Worm (Caenorhabditis elegans) whole organism, L3 larva: ENCODE measurements around the gene ZK666.12.

Experiments
- R02D3.7 ChIP-seq: fragments of 150-350 bp; optimal IDR thresholded peaks from 2 replicates; lab custom pipeline; 2014; ENCODE audit warnings: missing biosample characterization, missing genetic modification characterization
- aly-2 ChIP-seq: fragments of 150-350 bp; optimal IDR thresholded peaks from 2 replicates; lab custom pipeline; 2014; ENCODE audit warnings: missing biosample characterization, missing genetic modification characterization
- ama-1 ChIP-seq: fragments of 150-350 bp; optimal IDR thresholded peaks from 2 replicates; lab custom pipeline; 2018
- ceh-16 ChIP-seq: sonication (generic microtip); optimal IDR thresholded peaks from 2 replicates; lab custom pipeline; 2017; ENCODE audit warnings: missing biosample characterization, missing genetic modification characterization
- ceh-28 ChIP-seq: fragments of 150-350 bp; optimal IDR thresholded peaks from 2 replicates; lab custom pipeline; 2014; ENCODE audit warnings: missing biosample characterization, missing genetic modification reagents, missing genetic modification characterization
- ceh-82 ChIP-seq: fragments of 150-350 bp; optimal IDR thresholded peaks from 2 replicates; lab custom pipeline; 2014; ENCODE audit warnings: missing biosample characterization, missing genetic modification characterization
- ceh-9 ChIP-seq: sonication (generic microtip); optimal IDR thresholded peaks from 2 replicates; lab custom pipeline; 2018; ENCODE audit warnings: missing biosample characterization, missing genetic modification characterization
- daf-12 ChIP-seq: fragments of 150-350 bp; optimal IDR thresholded peaks from 2 replicates; lab custom pipeline; 2014; ENCODE audit warnings: missing biosample characterization, missing genetic modification reagents, missing genetic modification characterization
- egl-27 ChIP-seq: sonication (generic microtip); optimal IDR thresholded peaks from 4 replicates; lab custom pipeline; 2017; ENCODE audit warnings: missing biosample characterization, missing genetic modification reagents, missing genetic modification characterization
- egl-5 ChIP-seq: fragments of 150-350 bp; optimal IDR thresholded peaks from 2 replicates; lab custom pipeline; 2017; ENCODE audit warnings: missing biosample characterization, missing genetic modification reagents, missing genetic modification characterization, inconsistent platforms
- elt-1 ChIP-seq: fragments of 150-350 bp; optimal IDR thresholded peaks from 2 replicates; lab custom pipeline; 2014; ENCODE audit warnings: missing biosample characterization, missing genetic modification characterization
- elt-2 ChIP-seq: sonication (generic microtip); optimal IDR thresholded peaks from 2 replicates; lab custom pipeline; 2016; ENCODE audit warnings: missing genetic modification reagents, mild to moderate bottlenecking, missing genetic modification characterization, missing compliant biosample characterization
- elt-3 ChIP-seq, 3 experiments: fragments of 150-350 bp in 1 of 3; sonication (generic microtip) in 2 of 3; optimal IDR thresholded peaks; 2 replicates in 2 of 3; 4 replicates in 1 of 3; lab custom pipeline; 2014 to 2017; ENCODE audit warnings: missing biosample characterization in 3 of 3, missing genetic modification characterization in 3 of 3
- eor-1 ChIP-seq, 2 experiments: fragments of 150-350 bp; optimal IDR thresholded peaks; 2 replicates each; lab custom pipeline; 2014 to 2018; ENCODE audit warnings: missing biosample characterization in 2 of 2, missing genetic modification characterization in 2 of 2
- fkh-10 ChIP-seq: sonication (generic microtip); optimal IDR thresholded peaks from 2 replicates; lab custom pipeline; 2017; ENCODE audit warnings: missing biosample characterization, missing genetic modification reagents, missing genetic modification characterization
- fkh-2 ChIP-seq: fragments of 150-350 bp; optimal IDR thresholded peaks from 2 replicates; lab custom pipeline; 2014; ENCODE audit warnings: missing biosample characterization, missing genetic modification reagents, missing genetic modification characterization
- fos-1 ChIP-seq: fragments of 150-350 bp; optimal IDR thresholded peaks from 2 replicates; lab custom pipeline; 2014; ENCODE audit warnings: missing biosample characterization, missing genetic modification characterization
- hmg-11 ChIP-seq: sonication (generic microtip); optimal IDR thresholded peaks from 2 replicates; lab custom pipeline; 2016; ENCODE audit warnings: missing genetic modification characterization, missing compliant biosample characterization
- jun-1 ChIP-seq: fragments of 150-350 bp; optimal IDR thresholded peaks from 2 replicates; lab custom pipeline; 2014; ENCODE audit warnings: missing biosample characterization, missing genetic modification reagents, missing genetic modification characterization
- lin-15B ChIP-seq: fragments of 150-350 bp; optimal IDR thresholded peaks from 2 replicates; lab custom pipeline; 2014; ENCODE audit warnings: missing biosample characterization, missing genetic modification characterization
- lin-39 ChIP-seq: fragments of 150-350 bp; optimal IDR thresholded peaks from 2 replicates; lab custom pipeline; 2018; ENCODE audit warnings: missing biosample characterization, missing genetic modification reagents, missing genetic modification characterization
- lsy-12 ChIP-seq: sonication (generic microtip); optimal IDR thresholded peaks from 2 replicates; lab custom pipeline; 2016; ENCODE audit warnings: mild to moderate bottlenecking, missing genetic modification characterization, missing compliant biosample characterization
- mdl-1 ChIP-seq: fragments of 150-350 bp; optimal IDR thresholded peaks from 2 replicates; lab custom pipeline; 2014; ENCODE audit warnings: missing biosample characterization, missing genetic modification characterization
- nfya-1 ChIP-seq: sonication (generic microtip); optimal IDR thresholded peaks from 2 replicates; lab custom pipeline; 2017; ENCODE audit warnings: missing genetic modification characterization, mild to moderate bottlenecking, missing compliant biosample characterization, antibody characterized with exemption, moderate library complexity; ENCODE audit not compliant: insufficient read depth
- nhr-11 ChIP-seq: fragments of 150-350 bp; optimal IDR thresholded peaks from 2 replicates; lab custom pipeline; 2014; ENCODE audit warnings: missing biosample characterization, missing genetic modification characterization
- nhr-23 ChIP-seq: fragments of 150-350 bp; optimal IDR thresholded peaks from 2 replicates; lab custom pipeline; 2014; ENCODE audit warnings: missing biosample characterization, missing genetic modification reagents, missing genetic modification characterization
- nhr-237 ChIP-seq: fragments of 150-350 bp; optimal IDR thresholded peaks from 2 replicates; lab custom pipeline; 2014; ENCODE audit warnings: missing biosample characterization, missing genetic modification characterization
- nhr-25 ChIP-seq: sonication (generic microtip); optimal IDR thresholded peaks from 2 replicates; lab custom pipeline; 2017; ENCODE audit warnings: missing biosample characterization, missing genetic modification characterization
- nhr-43 ChIP-seq: sonication (generic microtip); optimal IDR thresholded peaks from 2 replicates; lab custom pipeline; 2016; ENCODE audit warnings: mild to moderate bottlenecking, missing genetic modification characterization, missing compliant biosample characterization; ENCODE audit not compliant: poor library complexity, severe bottlenecking
- nhr-67 ChIP-seq: fragments of 150-350 bp; optimal IDR thresholded peaks from 2 replicates; lab custom pipeline; 2014; ENCODE audit warnings: missing biosample characterization, missing genetic modification characterization
- nhr-77 ChIP-seq: fragments of 150-350 bp; optimal IDR thresholded peaks from 2 replicates; lab custom pipeline; 2014; ENCODE audit warnings: missing biosample characterization, missing genetic modification characterization
- pha-4 ChIP-seq: fragments of 150-350 bp; optimal IDR thresholded peaks from 2 replicates; lab custom pipeline; 2014; ENCODE audit warnings: missing biosample characterization, missing genetic modification reagents, missing genetic modification characterization
- pqm-1 ChIP-seq: fragments of 150-350 bp; optimal IDR thresholded peaks from 2 replicates; lab custom pipeline; 2017; ENCODE audit warnings: missing biosample characterization, missing genetic modification characterization, inconsistent platforms
- sea-2 ChIP-seq: fragments of 150-350 bp; sonication (generic microtip); optimal IDR thresholded peaks from 4 replicates; lab custom pipeline; 2014; ENCODE audit warnings: missing biosample characterization, missing genetic modification reagents, missing genetic modification characterization
- skn-1 ChIP-seq: fragments of 150-350 bp; optimal IDR thresholded peaks from 2 replicates; lab custom pipeline; 2014; ENCODE audit warnings: missing biosample characterization, missing genetic modification characterization
- snpc-4 ChIP-seq: fragments of 150-350 bp; optimal IDR thresholded peaks from 2 replicates; lab custom pipeline; 2014; ENCODE audit warnings: missing biosample characterization, missing genetic modification characterization
- tbx-2 ChIP-seq: sonication (generic microtip); optimal IDR thresholded peaks from 2 replicates; lab custom pipeline; 2016; ENCODE audit warnings: mild to moderate bottlenecking, missing genetic modification characterization, missing compliant biosample characterization
- unc-39 ChIP-seq: sonication (generic microtip); optimal IDR thresholded peaks from 4 replicates; lab custom pipeline; 2017; ENCODE audit warnings: missing biosample characterization, missing genetic modification characterization
- unc-62 ChIP-seq: fragments of 150-350 bp; sonication (generic microtip); optimal IDR thresholded peaks from 4 replicates; lab custom pipeline; 2014; ENCODE audit warnings: missing biosample characterization, missing genetic modification reagents, missing genetic modification characterization
- zag-1 ChIP-seq: fragments of 150-350 bp; optimal IDR thresholded peaks from 2 replicates; lab custom pipeline; 2014; ENCODE audit warnings: missing biosample characterization, missing genetic modification characterization
- ztf-11 ChIP-seq: fragments of 150-350 bp; optimal IDR thresholded peaks from 2 replicates; lab custom pipeline; 2014; ENCODE audit warnings: missing biosample characterization, missing genetic modification characterization

ZK666.12 gene

DNA sequence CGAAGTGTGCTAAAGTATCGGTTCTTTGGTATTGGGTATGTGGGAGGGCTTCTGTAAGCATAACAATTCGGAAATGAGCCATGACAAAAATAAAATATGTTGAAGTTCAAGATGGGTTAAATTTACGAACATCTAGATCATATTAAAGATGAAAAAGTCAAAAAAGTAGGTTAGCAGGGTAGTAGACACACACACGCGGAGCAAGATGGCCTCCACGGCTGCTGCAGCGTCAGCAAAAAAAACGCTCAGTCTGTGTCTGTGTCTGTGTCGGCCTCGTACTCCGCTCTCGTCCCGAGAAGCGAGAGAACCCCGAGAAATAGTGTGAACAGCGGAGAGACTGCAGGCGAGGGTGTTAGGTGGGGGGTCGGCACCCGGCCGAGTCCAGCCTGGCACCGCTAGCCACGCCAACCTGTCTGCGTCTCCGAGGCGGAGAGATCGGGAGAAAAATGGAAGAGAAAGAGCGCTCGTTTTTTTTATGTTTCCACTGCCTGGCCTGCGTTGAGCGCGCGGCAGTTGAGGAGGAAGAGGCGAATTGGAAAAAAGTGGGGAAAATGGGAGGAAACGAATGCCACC lies 6.6 kb downstream of the ZK666.12 start, which contains the start of gene myrf-1:
Gene myrf-1, minus strand, starts transcription at position 51 of the 573 bp plus-strand sequence.
- TF ChIP-seq zag-1 (tag; lab: Kevin White, UChicago) (peak; percentile 57), unc-62 (GFP tag; lab: Kevin White, UChicago) (peak; percentile 83), egl-27 (no peak), nhr-43 (peak; percentile 74), nhr-237 (tag; lab: Kevin White, UChicago) (no peak), lsy-12 (tag; lab: Kevin White, UChicago) (peak; percentile 92), nhr-23 (tag; lab: Kevin White, UChicago) (peak; percentile 91), unc-39 (no peak), nhr-67 (tag; lab: Kevin White, UChicago) (peak; percentile 3), pha-4 (peak; percentile 92), aly-2 (tag; lab: Kevin White, UChicago) (no peak), snpc-4 (peak; percentile 33), nfya-1 (tag; lab: Kevin White, UChicago) (peak; percentile 90), eor-1 (tag; optimal IDR thresholded peaks at IDR 0.05; lab: Kevin White, UChicago) (no peak), sea-2 (peak; percentile 39), ceh-82 (tag; lab: Kevin White, UChicago) (peak; percentile 43), ceh-9 (tag; lab: Kevin White, UChicago) (no peak), elt-3 (tag; optimal IDR thresholded peaks at IDR 0.05; lab: Kevin White, UChicago) (peak in 2 of 3 experiments; percentile 18 to 35), lin-15B (peak; percentile 64), ceh-16 (tag; lab: Kevin White, UChicago) (no peak), tbx-2 (tag; lab: Kevin White, UChicago) (peak; percentile 88), elt-2 (tag; lab: Kevin White, UChicago) (peak; percentile 80), fkh-10 (GFP tag; lab: Kevin White, UChicago) (peak; percentile 17), ceh-28 (tag; lab: Kevin White, UChicago) (peak; percentile 84), nhr-77 (tag; lab: Kevin White, UChicago) (peak; percentile 47), daf-12 (tag; lab: Kevin White, UChicago) (no peak), nhr-25 (tag; lab: Kevin White, UChicago) (peak; percentile 77), skn-1 (tag; lab: Kevin White, UChicago) (peak; percentile 61), lin-39 (tag; lab: Kevin White, UChicago) (peak; percentile 96), fos-1 (tag; lab: Kevin White, UChicago) (peak; percentile 48), ama-1 (peak; percentile 67), elt-1 (tag; lab: Kevin White, UChicago) (peak; percentile 56), pqm-1 (tag; lab: Kevin White, UChicago) (peak; percentile 8), hmg-11 (tag; lab: Kevin White, UChicago) (peak; percentile 99), fkh-2 (no peak), mdl-1 (peak; percentile 70), ztf-11 (tag; lab: Kevin White, UChicago) (no peak), jun-1 (tag; lab: Kevin White, UChicago) (peak; percentile 62), egl-5 (tag; lab: Kevin White, UChicago) (peak; percentile 85), R02D3.7 (tag; lab: Kevin White, UChicago) (peak; percentile 53), nhr-11 (peak; percentile 87)

DNA sequence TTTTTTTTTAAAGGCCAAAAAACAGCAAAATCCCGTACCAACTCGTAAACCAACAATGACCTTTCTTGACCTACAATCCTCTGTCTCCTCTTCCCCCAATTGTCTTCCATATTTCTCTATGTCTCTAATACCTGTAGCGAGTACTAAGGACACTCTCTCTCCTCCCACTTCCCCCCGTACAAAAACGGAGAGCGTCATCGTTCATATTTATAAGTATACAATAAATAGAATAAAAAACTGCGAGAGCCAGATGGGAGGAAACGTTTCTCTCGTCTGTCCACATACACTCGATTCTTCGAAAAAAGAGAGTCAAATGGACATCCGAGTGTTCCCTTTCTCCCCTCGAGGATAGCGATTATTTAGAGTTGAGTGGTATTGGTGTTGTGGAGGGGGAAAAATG lies 8.7 kb downstream of the ZK666.12 start:
- TF ChIP-seq jun-1 (tag; lab: Kevin White, UChicago) (peak; percentile 35), aly-2 (tag; lab: Kevin White, UChicago) (no peak), nhr-23 (tag; lab: Kevin White, UChicago) (peak; percentile 58), pha-4 (peak; percentile 89), nhr-25 (tag; lab: Kevin White, UChicago) (peak; percentile 46), nfya-1 (tag; lab: Kevin White, UChicago) (peak; percentile 1), lin-39 (tag; lab: Kevin White, UChicago) (peak; percentile 20), nhr-43 (no peak)
